Worm (Caenorhabditis elegans) whole organism, L3 larva: ENCODE measurements around the gene C27D6.12.

Experiments used
- R02D3.7 ChIP-seq: fragments of 150-350 bp; optimal IDR thresholded peaks from 2 replicates; lab custom pipeline; 2014; ENCODE audit warnings: missing biosample characterization, missing genetic modification characterization
- ZK546.5 ChIP-seq: sonication (generic microtip); optimal IDR thresholded peaks from 2 replicates; lab custom pipeline; 2017; ENCODE audit warnings: missing biosample characterization, missing genetic modification characterization
- aly-2 ChIP-seq: fragments of 150-350 bp; optimal IDR thresholded peaks from 2 replicates; lab custom pipeline; 2014; ENCODE audit warnings: missing biosample characterization, missing genetic modification characterization
- ceh-16 ChIP-seq: sonication (generic microtip); optimal IDR thresholded peaks from 2 replicates; lab custom pipeline; 2017; ENCODE audit warnings: missing biosample characterization, missing genetic modification characterization
- ceh-9 ChIP-seq: sonication (generic microtip); optimal IDR thresholded peaks from 2 replicates; lab custom pipeline; 2018; ENCODE audit warnings: missing biosample characterization, missing genetic modification characterization
- daf-12 ChIP-seq: fragments of 150-350 bp; optimal IDR thresholded peaks from 2 replicates; lab custom pipeline; 2014; ENCODE audit warnings: missing biosample characterization, missing genetic modification reagents, missing genetic modification characterization
- egl-27 ChIP-seq: sonication (generic microtip); optimal IDR thresholded peaks from 4 replicates; lab custom pipeline; 2017; ENCODE audit warnings: missing biosample characterization, missing genetic modification reagents, missing genetic modification characterization
- egl-5 ChIP-seq: fragments of 150-350 bp; optimal IDR thresholded peaks from 2 replicates; lab custom pipeline; 2017; ENCODE audit warnings: missing biosample characterization, missing genetic modification reagents, missing genetic modification characterization, inconsistent platforms
- elt-2 ChIP-seq: sonication (generic microtip); optimal IDR thresholded peaks from 2 replicates; lab custom pipeline; 2016; ENCODE audit warnings: missing genetic modification reagents, mild to moderate bottlenecking, missing genetic modification characterization, missing compliant biosample characterization
- eor-1 ChIP-seq, 2 experiments: fragments of 150-350 bp; optimal IDR thresholded peaks; 2 replicates each; lab custom pipeline; 2014 to 2018; ENCODE audit warnings: missing biosample characterization in 2 of 2, missing genetic modification characterization in 2 of 2
- fkh-10 ChIP-seq: sonication (generic microtip); optimal IDR thresholded peaks from 2 replicates; lab custom pipeline; 2017; ENCODE audit warnings: missing biosample characterization, missing genetic modification reagents, missing genetic modification characterization
- fkh-2 ChIP-seq: fragments of 150-350 bp; optimal IDR thresholded peaks from 2 replicates; lab custom pipeline; 2014; ENCODE audit warnings: missing biosample characterization, missing genetic modification reagents, missing genetic modification characterization
- fos-1 ChIP-seq: fragments of 150-350 bp; optimal IDR thresholded peaks from 2 replicates; lab custom pipeline; 2014; ENCODE audit warnings: missing biosample characterization, missing genetic modification characterization
- hmg-11 ChIP-seq: sonication (generic microtip); optimal IDR thresholded peaks from 2 replicates; lab custom pipeline; 2016; ENCODE audit warnings: missing genetic modification characterization, missing compliant biosample characterization
- lin-15B ChIP-seq: fragments of 150-350 bp; optimal IDR thresholded peaks from 2 replicates; lab custom pipeline; 2014; ENCODE audit warnings: missing biosample characterization, missing genetic modification characterization
- lin-39 ChIP-seq: fragments of 150-350 bp; optimal IDR thresholded peaks from 2 replicates; lab custom pipeline; 2018; ENCODE audit warnings: missing biosample characterization, missing genetic modification reagents, missing genetic modification characterization
- mdl-1 ChIP-seq: fragments of 150-350 bp; optimal IDR thresholded peaks from 2 replicates; lab custom pipeline; 2014; ENCODE audit warnings: missing biosample characterization, missing genetic modification characterization
- mml-1 ChIP-seq: fragments of 150-350 bp; sonication (generic microtip); optimal IDR thresholded peaks from 3 replicates; lab custom pipeline; 2014; ENCODE audit warnings: missing biosample characterization, missing genetic modification characterization
- nfya-1 ChIP-seq: sonication (generic microtip); optimal IDR thresholded peaks from 2 replicates; lab custom pipeline; 2017; ENCODE audit warnings: missing genetic modification characterization, mild to moderate bottlenecking, missing compliant biosample characterization, antibody characterized with exemption, moderate library complexity; ENCODE audit not compliant: insufficient read depth
- nhr-11 ChIP-seq: fragments of 150-350 bp; optimal IDR thresholded peaks from 2 replicates; lab custom pipeline; 2014; ENCODE audit warnings: missing biosample characterization, missing genetic modification characterization
- nhr-25 ChIP-seq: sonication (generic microtip); optimal IDR thresholded peaks from 2 replicates; lab custom pipeline; 2017; ENCODE audit warnings: missing biosample characterization, missing genetic modification characterization
- nhr-28 ChIP-seq: fragments of 150-350 bp; optimal IDR thresholded peaks from 2 replicates; lab custom pipeline; 2014; ENCODE audit warnings: missing biosample characterization, missing genetic modification characterization
- nhr-67 ChIP-seq: fragments of 150-350 bp; optimal IDR thresholded peaks from 2 replicates; lab custom pipeline; 2014; ENCODE audit warnings: missing biosample characterization, missing genetic modification characterization
- nhr-77 ChIP-seq: fragments of 150-350 bp; optimal IDR thresholded peaks from 2 replicates; lab custom pipeline; 2014; ENCODE audit warnings: missing biosample characterization, missing genetic modification characterization
- pqm-1 ChIP-seq: fragments of 150-350 bp; optimal IDR thresholded peaks from 2 replicates; lab custom pipeline; 2017; ENCODE audit warnings: missing biosample characterization, missing genetic modification characterization, inconsistent platforms
- sea-2 ChIP-seq: fragments of 150-350 bp; sonication (generic microtip); optimal IDR thresholded peaks from 4 replicates; lab custom pipeline; 2014; ENCODE audit warnings: missing biosample characterization, missing genetic modification reagents, missing genetic modification characterization
- snpc-4 ChIP-seq: fragments of 150-350 bp; optimal IDR thresholded peaks from 2 replicates; lab custom pipeline; 2014; ENCODE audit warnings: missing biosample characterization, missing genetic modification characterization
- ztf-11 ChIP-seq: fragments of 150-350 bp; optimal IDR thresholded peaks from 2 replicates; lab custom pipeline; 2014; ENCODE audit warnings: missing biosample characterization, missing genetic modification characterization
- ztf-4 ChIP-seq: fragments of 150-350 bp; optimal IDR thresholded peaks from 2 replicates; lab custom pipeline; 2014; ENCODE audit warnings: missing biosample characterization, missing genetic modification characterization

The C27D6.12 gene

DNA sequence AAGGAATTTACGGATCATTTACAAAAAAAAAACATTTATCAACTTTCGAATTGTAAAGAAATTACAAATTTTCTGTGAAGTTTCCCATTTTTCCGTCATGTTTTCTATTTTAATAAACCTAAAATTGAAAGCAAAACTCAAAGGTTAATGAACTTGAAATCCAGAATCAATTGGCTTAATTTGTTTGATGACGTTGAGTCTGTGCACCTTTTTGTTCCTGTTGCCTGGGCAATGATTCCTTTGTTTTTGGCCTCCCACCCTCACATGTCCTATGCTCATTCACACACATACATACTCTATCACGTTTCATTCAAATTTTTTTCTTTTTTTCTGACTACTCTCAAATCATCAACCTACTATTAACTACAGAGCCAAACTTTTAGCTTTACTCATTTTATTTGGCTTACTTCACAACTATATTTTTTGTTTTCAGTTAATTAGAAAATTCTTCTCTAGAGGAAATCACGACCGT lies 41.5 kb downstream of the C27D6.12 start, which contains the start of gene F58A6.2:
Gene F58A6.2, plus strand, starts transcription at position 422 of the 472 bp plus-strand sequence.
- TF ChIP-seq pqm-1 (tag; lab: Kevin White, UChicago): no peak
- no peak for TF ChIP-seq nhr-25 (tag; lab: Kevin White, UChicago)
- no peak for TF ChIP-seq mml-1 (tag; lab: Kevin White, UChicago)
- TF ChIP-seq fkh-10 (GFP tag; lab: Kevin White, UChicago): no peak

DNA sequence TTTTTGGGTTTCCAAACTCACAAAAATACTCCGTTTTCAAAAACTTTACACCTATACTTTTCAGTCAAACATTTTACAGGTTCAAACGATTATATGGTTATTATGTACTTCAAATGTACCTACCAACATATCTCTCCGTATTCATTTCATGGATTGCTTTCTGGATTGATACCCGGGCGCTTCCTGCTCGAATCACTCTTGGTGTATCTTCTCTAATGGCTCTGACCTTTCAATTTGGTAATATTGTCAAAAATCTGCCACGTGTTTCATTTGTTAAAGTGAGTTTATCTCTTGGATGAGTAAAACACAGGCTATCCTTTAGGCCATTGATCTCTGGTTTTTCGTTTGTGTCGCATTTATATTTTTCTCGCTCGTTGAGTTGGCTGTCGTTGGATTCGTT lies 46.0 kb downstream of the C27D6.12 start:
- TF ChIP-seq nhr-25 (tag; lab: Kevin White, UChicago) (no peak), ztf-4 (tag; lab: Kevin White, UChicago) (no peak), nfya-1 (tag; lab: Kevin White, UChicago) (no peak), lin-39 (tag; lab: Kevin White, UChicago) (no peak), elt-2 (tag; lab: Kevin White, UChicago) (no peak), ztf-11 (tag; lab: Kevin White, UChicago) (no peak), egl-27 (tag; lab: Kevin White, UChicago) (no peak), sea-2 (GFP tag; lab: Kevin White, UChicago) (no peak), nhr-28 (tag; lab: Kevin White, UChicago) (no peak), fos-1 (tag; lab: Kevin White, UChicago) (no peak), mdl-1 (tag; lab: Kevin White, UChicago) (no peak), nhr-67 (tag; lab: Kevin White, UChicago) (no peak), nhr-77 (no peak)

DNA sequence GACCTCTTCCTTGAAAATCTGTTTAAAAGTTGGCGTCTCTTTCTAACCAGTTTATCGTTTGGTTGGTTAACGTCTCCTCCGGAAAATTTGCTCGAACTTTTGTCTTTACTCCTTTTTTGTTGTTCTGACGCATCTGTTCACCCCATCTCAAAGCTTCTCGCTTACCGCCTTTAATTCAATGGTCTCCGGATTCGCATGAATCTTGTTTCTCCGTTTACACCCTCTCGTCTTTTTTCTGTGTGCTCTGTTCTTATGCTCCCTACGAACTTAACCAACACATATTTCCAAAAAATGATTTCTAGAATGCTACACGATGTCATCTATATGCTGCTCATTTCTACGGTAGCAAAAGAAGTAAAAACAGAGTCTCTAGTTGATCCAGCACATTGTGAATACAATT lies 47.7 kb downstream of the C27D6.12 start, which contains the start of gene lgc-56:
Gene lgc-56, plus strand, starts transcription at position 301 of the 400 bp plus-strand sequence.
- TF ChIP-seq ZK546.5 (no peak), nhr-11 (tag; lab: Kevin White, UChicago) (no peak), pqm-1 (tag; lab: Kevin White, UChicago) (no peak), ceh-9 (no peak), nhr-67 (tag; lab: Kevin White, UChicago) (no peak), aly-2 (no peak), ceh-16 (tag; lab: Kevin White, UChicago) (no peak), nhr-77 (no peak), egl-5 (tag; lab: Kevin White, UChicago) (no peak), egl-27 (tag; lab: Kevin White, UChicago) (no peak), ztf-11 (tag; lab: Kevin White, UChicago) (no peak), hmg-11 (tag; lab: Kevin White, UChicago) (no peak), snpc-4 (no peak), fkh-10 (GFP tag; lab: Kevin White, UChicago) (no peak), eor-1 (tag; optimal IDR thresholded peaks at IDR 0.05; lab: Kevin White, UChicago) (no peak), fkh-2 (no peak), lin-15B (tag; lab: Kevin White, UChicago) (no peak), daf-12 (tag; lab: Kevin White, UChicago) (no peak), R02D3.7 (no peak)
